Worm (Caenorhabditis elegans): ENCODE measurements around the gene srd-41.
A peak's percentile ranks its signal among the peaks of the same experiment; 100 is the strongest.

Gene srd-41

ce11 chrX:12346729-12347128 lies 20.2 kb downstream of the srd-41 start, which contains the start of gene F42F12.11:
F42F12.11 (plus strand) TSS chrX:12347029.
- TF ChIP-seq M03D4.4 (tag; optimal IDR thresholded peaks at IDR 0.05), result no peak
- TF ChIP-seq tbx-8 (GFP tag; optimal IDR thresholded peaks at IDR 0.05), result no peak
- TF ChIP-seq hlh-1 (tag; optimal IDR thresholded peaks at IDR 0.05), result no peak
- TF ChIP-seq nhr-12 (tag; optimal IDR thresholded peaks at IDR 0.05), result no peak
- no peak for TF ChIP-seq zip-8 (tag; optimal IDR thresholded peaks at IDR 0.05)
- TF ChIP-seq pha-4 (tag; optimal IDR thresholded peaks at IDR 0.05), result no peak
- TF ChIP-seq nhr-237 (tag; optimal IDR thresholded peaks at IDR 0.05), result no peak
- no peak for TF ChIP-seq flh-1 (GFP tag; optimal IDR thresholded peaks at IDR 0.05)
- TF ChIP-seq lin-13 (tag; optimal IDR thresholded peaks at IDR 0.05), result no peak

- TF ChIP-seq ceh-83 (GFP tag; optimal IDR thresholded peaks at IDR 0.05) (no peak), drap-1 (GFP tag; optimal IDR thresholded peaks at IDR 0.05) (peak; percentile 13), unc-120 (tag; optimal IDR thresholded peaks at IDR 0.05; ENCODE audit: poor library complexity, severe bottlenecking) (peak; percentile 23), M03D4.4 (tag; optimal IDR thresholded peaks at IDR 0.05) (peak; percentile 39)
These were observed 21.3 kb downstream of the srd-41 start for ce11 chrX:12347822-12348221.

- TF ChIP-seq nhr-2 (tag; optimal IDR thresholded peaks at IDR 0.05) (no peak), ces-1 (GFP tag; optimal IDR thresholded peaks at IDR 0.05) (no peak), ceh-43 (GFP tag; optimal IDR thresholded peaks at IDR 0.05) (no peak), sem-2 (GFP tag; optimal IDR thresholded peaks at IDR 0.05) (no peak), nhr-76 (tag; optimal IDR thresholded peaks at IDR 0.05) (no peak), nhr-12 (tag; optimal IDR thresholded peaks at IDR 0.05) (no peak), ceh-83 (GFP tag; optimal IDR thresholded peaks at IDR 0.05) (no peak), tbx-8 (GFP tag; optimal IDR thresholded peaks at IDR 0.05) (no peak), flh-1 (GFP tag; optimal IDR thresholded peaks at IDR 0.05) (no peak), unc-120 (tag; optimal IDR thresholded peaks at IDR 0.05; ENCODE audit: poor library complexity, severe bottlenecking) (no peak), blmp-1 (tag; optimal IDR thresholded peaks at IDR 0.05) (no peak)
These were observed 21.8 kb downstream of the srd-41 start, which contains the start of gene F42F12.14 for ce11 chrX:12348329-12348728. F42F12.14 (plus strand) TSS chrX:12348629.

- TF ChIP-seq unc-120 (tag; optimal IDR thresholded peaks at IDR 0.05; ENCODE audit: poor library complexity, severe bottlenecking), result no peak
- TF ChIP-seq pha-4 (tag; optimal IDR thresholded peaks at IDR 0.05), result peak; percentile 3
These were observed 23.7 kb downstream of the srd-41 start, which contains the start of gene F42F12.3 for ce11 chrX:12350207-12350606. F42F12.3 (plus strand) TSS chrX:12350578.

ce11 chrX:12352872-12353271 lies 26.3 kb downstream of the srd-41 start, which contains the start of gene F42F12.4:
F42F12.4 (minus strand) TSS chrX:12352947.
- TF ChIP-seq ceh-39 (tag; optimal IDR thresholded peaks at IDR 0.05), result no peak

- TF ChIP-seq nhr-28 (tag; optimal IDR thresholded peaks at IDR 0.05) (no peak), pha-4 (tag; optimal IDR thresholded peaks at IDR 0.05) (no peak), elt-1 (tag; optimal IDR thresholded peaks at IDR 0.05; ENCODE audit: borderline replicate concordance, insufficient read depth) (no peak), blmp-1 (tag; optimal IDR thresholded peaks at IDR 0.05) (no peak), unc-39 (tag; optimal IDR thresholded peaks at IDR 0.05) (no peak), ceh-43 (GFP tag; optimal IDR thresholded peaks at IDR 0.05) (no peak), drap-1 (GFP tag; optimal IDR thresholded peaks at IDR 0.05) (no peak), unc-62 (GFP tag; optimal IDR thresholded peaks at IDR 0.05) (no peak), cnd-1 (tag; optimal IDR thresholded peaks at IDR 0.05) (no peak), zip-8 (tag; optimal IDR thresholded peaks at IDR 0.05) (no peak), snpc-4 (tag; optimal IDR thresholded peaks at IDR 0.05) (no peak), mab-5 (tag; optimal IDR thresholded peaks at IDR 0.05) (no peak), lin-32 (GFP tag; optimal IDR thresholded peaks at IDR 0.05) (no peak), nhr-237 (tag; optimal IDR thresholded peaks at IDR 0.05) (no peak), hlh-1 (tag; optimal IDR thresholded peaks at IDR 0.05) (no peak), tbx-8 (GFP tag; optimal IDR thresholded peaks at IDR 0.05) (no peak), flh-1 (GFP tag; optimal IDR thresholded peaks at IDR 0.05) (no peak), ces-1 (GFP tag; optimal IDR thresholded peaks at IDR 0.05) (no peak)
These were observed 30.1 kb downstream of the srd-41 start, which contains the start of gene nspc-12 for ce11 chrX:12356581-12356980. nspc-12 (minus strand) TSS chrX:12356681.

- TF ChIP-seq cnd-1 (tag; optimal IDR thresholded peaks at IDR 0.05) (no peak), hlh-1 (tag; optimal IDR thresholded peaks at IDR 0.05) (no peak), lin-32 (GFP tag; optimal IDR thresholded peaks at IDR 0.05) (no peak), ceh-39 (tag; optimal IDR thresholded peaks at IDR 0.05) (no peak), unc-120 (tag; optimal IDR thresholded peaks at IDR 0.05; ENCODE audit: poor library complexity, severe bottlenecking) (no peak)
These were observed 30.6 kb downstream of the srd-41 start, which contains the start of gene nspc-13 for ce11 chrX:12357127-12357526. nspc-13 (plus strand) TSS chrX:12357427.
